Fruit fly (Drosophila melanogaster) Kc167 (cell line): Measurements from ENCODE around the gene CG33230.

Experiments used
- Sin3A ChIP-seq: fragments of >200 bp; optimal IDR thresholded peaks from 2 replicates; lab custom pipeline; 2018; ENCODE audit warnings: missing external identifiers
- h ChIP-seq: fragments of >200 bp; optimal IDR thresholded peaks from 3 replicates; lab custom pipeline; 2018; ENCODE audit warnings: missing external identifiers
- psq ChIP-seq: fragments of >200 bp; optimal IDR thresholded peaks from 2 replicates; lab custom pipeline; 2017; ENCODE audit warnings: missing external identifiers

dm6 chr3L:1647276-1647919 is 29.2 kb downstream of the CG33230 start, which contains the start of the genes CG17249 and Bro:
- no peak for TF ChIP-seq psq (lab: Kevin White, UChicago)
- TF ChIP-seq h (lab: Kevin White, UChicago), result no peak
- TF ChIP-seq Sin3A (lab: Kevin White, UChicago), result no peak
